Fruit fly (Drosophila melanogaster) whole organism, embryonic: ENCODE results near the gene CG5447.

Source experiments
- Ada2b ChIP-seq: fragments of 200-800 bp; sonication (Bioruptor generic); IDR thresholded peaks from 2 replicates; pipeline ENCODE4 v1.3.6; 2022; ENCODE audit warnings: missing biosample characterization, missing genetic modification characterization
- Antp ChIP-seq: fragments of 200-800 bp; sonication (Bioruptor generic); optimal IDR thresholded peaks from 3 replicates; lab custom pipeline; 2016; ENCODE audit warnings: missing biosample characterization, missing genetic modification characterization
- CG10147 ChIP-seq: fragments of 200-800 bp; sonication (Bioruptor generic); optimal IDR thresholded peaks from 2 replicates; lab custom pipeline; 2019; ENCODE audit warnings: missing biosample characterization, mild to moderate bottlenecking, missing genetic modification characterization, moderate library complexity
- CG10209 ChIP-seq: fragments of 200-800 bp; sonication (Bioruptor generic); optimal IDR thresholded peaks from 3 replicates; lab custom pipeline; 2017; ENCODE audit warnings: missing biosample characterization, mild to moderate bottlenecking, missing genetic modification characterization, missing genetic modification reagents
- CG10565 ChIP-seq: fragments of 200-800 bp; sonication (Bioruptor generic); optimal IDR thresholded peaks from 3 replicates; lab custom pipeline; 2016; ENCODE audit warnings: missing biosample characterization, mild to moderate bottlenecking, missing genetic modification characterization
- CG11695 ChIP-seq: fragments of 200-800 bp; sonication (Bioruptor generic); IDR thresholded peaks from 3 replicates; pipeline ENCODE4 v1.3.6; 2022; ENCODE audit warnings: missing biosample characterization, missing genetic modification characterization
- CG11696 ChIP-seq: fragments of 200-800 bp; sonication (Bioruptor generic); IDR thresholded peaks from 2 replicates; pipeline ENCODE4 v1.3.6; 2022; ENCODE audit warnings: missing biosample characterization, missing genetic modification characterization
- CG12236 ChIP-seq: fragments of 200-800 bp; sonication (Bioruptor generic); optimal IDR thresholded peaks from 2 replicates; lab custom pipeline; 2016; ENCODE audit warnings: missing biosample characterization, missing genetic modification characterization
- CG12299 ChIP-seq: fragments of 200-800 bp; sonication (Bioruptor generic); optimal IDR thresholded peaks from 2 replicates; lab custom pipeline; 2018; ENCODE audit warnings: missing biosample characterization, mild to moderate bottlenecking, missing genetic modification characterization
- CG12659 ChIP-seq: fragments of 200-800 bp; sonication (Bioruptor generic); optimal IDR thresholded peaks from 3 replicates; lab custom pipeline; 2017; ENCODE audit warnings: mild to moderate bottlenecking, missing biosample characterization, missing genetic modification reagents, missing genetic modification characterization
- CG13296 ChIP-seq: fragments of 200-800 bp; sonication (Bioruptor generic); optimal IDR thresholded peaks from 3 replicates; lab custom pipeline; 2018; ENCODE audit warnings: missing biosample characterization, mild to moderate bottlenecking, missing genetic modification characterization
- CG18011 ChIP-seq: fragments of 200-800 bp; sonication (Bioruptor generic); optimal IDR thresholded peaks from 2 replicates; lab custom pipeline; 2017; ENCODE audit warnings: missing biosample characterization, missing genetic modification characterization, mild to moderate bottlenecking, moderate library complexity, missing genotype
- CG18599 ChIP-seq: fragments of 200-800 bp; sonication (Bioruptor generic); optimal IDR thresholded peaks from 3 replicates; lab custom pipeline; 2017; ENCODE audit warnings: missing biosample characterization, missing genetic modification characterization, mild to moderate bottlenecking, moderate library complexity, missing genetic modification reagents
- CG2678 ChIP-seq: fragments of 200-800 bp; sonication (Bioruptor generic); optimal IDR thresholded peaks from 3 replicates; lab custom pipeline; 2019; ENCODE audit warnings: missing biosample characterization, mild to moderate bottlenecking, missing genetic modification characterization, moderate library complexity
- CG34422 ChIP-seq: fragments of 200-800 bp; sonication (Bioruptor generic); IDR thresholded peaks from 3 replicates; pipeline ENCODE4 v1.3.6; 2022; ENCODE audit warnings: missing biosample characterization, missing genetic modification characterization
- CG3995 ChIP-seq: fragments of 200-800 bp; sonication (Bioruptor generic); optimal IDR thresholded peaks from 3 replicates; lab custom pipeline; 2016; ENCODE audit warnings: missing biosample characterization, missing genetic modification characterization
- CG4328 ChIP-seq: fragments of 200-800 bp; sonication (Bioruptor generic); optimal IDR thresholded peaks from 3 replicates; lab custom pipeline; 2017; ENCODE audit warnings: missing biosample characterization, missing genetic modification reagents, missing genetic modification characterization
- CG6683 ChIP-seq: fragments of 200-800 bp; sonication (Bioruptor generic); optimal IDR thresholded peaks from 2 replicates; lab custom pipeline; 2017; ENCODE audit warnings: missing biosample characterization, mild to moderate bottlenecking, missing genetic modification characterization, missing genetic modification reagents
- CG7271 ChIP-seq: fragments of 200-800 bp; sonication (Bioruptor generic); optimal IDR thresholded peaks from 2 replicates; lab custom pipeline; 2018; ENCODE audit warnings: missing biosample characterization, mild to moderate bottlenecking, missing genetic modification characterization, moderate library complexity
- CG9817 ChIP-seq: fragments of 200-800 bp; sonication (Bioruptor generic); optimal IDR thresholded peaks from 2 replicates; lab custom pipeline; 2018; ENCODE audit warnings: missing biosample characterization, mild to moderate bottlenecking, missing genetic modification characterization, moderate library complexity
- Dad ChIP-seq: fragments of 200-800 bp; sonication (Bioruptor generic); optimal IDR thresholded peaks from 3 replicates; lab custom pipeline; 2016; ENCODE audit warnings: missing biosample characterization, missing genetic modification characterization
- HHEX ChIP-seq: fragments of 200-800 bp; sonication (Bioruptor generic); optimal IDR thresholded peaks from 3 replicates; lab custom pipeline; 2017; ENCODE audit warnings: missing biosample characterization, mild to moderate bottlenecking, missing genetic modification characterization, missing genetic modification reagents
- Hand ChIP-seq: fragments of 200-800 bp; sonication (Bioruptor generic); optimal IDR thresholded peaks from 2 replicates; lab custom pipeline; 2017; ENCODE audit warnings: mild to moderate bottlenecking, missing biosample characterization, missing genetic modification reagents, missing genetic modification characterization
- Hr51 ChIP-seq, 2 experiments: fragments of 200-800 bp; sonication (Bioruptor generic); optimal IDR thresholded peaks; 2 replicates in 1 of 2; 3 replicates in 1 of 2; lab custom pipeline; 2016 to 2018; ENCODE audit warnings: missing biosample characterization in 2 of 2, missing genetic modification characterization in 2 of 2, mild to moderate bottlenecking in 1 of 2, moderate library complexity in 1 of 2
- Jarid2 ChIP-seq: fragments of 200-800 bp; sonication (Bioruptor generic); optimal IDR thresholded peaks from 3 replicates; lab custom pipeline; 2017; ENCODE audit warnings: mild to moderate bottlenecking, missing biosample characterization, missing genetic modification reagents, missing genetic modification characterization
- NK7.1 ChIP-seq: fragments of 200-800 bp; sonication (Bioruptor generic); optimal IDR thresholded peaks from 3 replicates; lab custom pipeline; 2016; ENCODE audit warnings: missing biosample characterization, missing genetic modification characterization
- Rfx ChIP-seq: fragments of 200-800 bp; sonication (Bioruptor generic); IDR thresholded peaks from 2 replicates; pipeline ENCODE4 v1.3.6; 2022; ENCODE audit warnings: missing biosample characterization, missing genetic modification characterization
- Sox100B ChIP-seq: fragments of 200-800 bp; sonication (Bioruptor generic); optimal IDR thresholded peaks from 3 replicates; lab custom pipeline; 2018; ENCODE audit warnings: missing biosample characterization, mild to moderate bottlenecking, missing genetic modification characterization
- Trl ChIP-seq, 3 experiments: fragments of >200 bp in 2 of 3; fragments of 200-800 bp in 1 of 3; sonication (Bioruptor generic) in 1 of 3; optimal IDR thresholded peaks; 2 replicates in 1 of 3; 3 replicates in 2 of 3; lab custom pipeline; 2016 to 2017; ENCODE audit warnings: missing biosample characterization in 1 of 3, missing genetic modification characterization in 1 of 3
- bowl ChIP-seq: fragments of 200-800 bp; sonication (Bioruptor generic); IDR thresholded peaks from 2 replicates; pipeline ENCODE4 v1.3.6; 2022; ENCODE audit warnings: missing biosample characterization, missing genetic modification characterization
- chn ChIP-seq: fragments of 200-800 bp; sonication (Bioruptor generic); optimal IDR thresholded peaks from 2 replicates; lab custom pipeline; 2016; ENCODE audit warnings: missing biosample characterization, missing genetic modification characterization
- dati ChIP-seq: fragments of 200-800 bp; sonication (Bioruptor generic); IDR thresholded peaks from 2 replicates; pipeline ENCODE4 v1.3.6; 2022; ENCODE audit warnings: missing biosample characterization, missing genetic modification characterization
- eyg ChIP-seq: fragments of 200-800 bp; sonication (Bioruptor generic); optimal IDR thresholded peaks from 3 replicates; lab custom pipeline; 2016; ENCODE audit warnings: missing biosample characterization, missing genetic modification characterization
- fd64A ChIP-seq: fragments of 200-800 bp; sonication (Bioruptor generic); optimal IDR thresholded peaks from 3 replicates; lab custom pipeline; 2018; ENCODE audit warnings: missing biosample characterization, mild to moderate bottlenecking, missing genetic modification characterization
- ftz-f1 ChIP-seq: fragments of 200-800 bp; sonication (Bioruptor generic); optimal IDR thresholded peaks from 2 replicates; lab custom pipeline; 2016; ENCODE audit warnings: missing biosample characterization, missing genetic modification characterization
- jing ChIP-seq: fragments of 200-800 bp; sonication (Bioruptor generic); optimal IDR thresholded peaks from 2 replicates; lab custom pipeline; 2018; ENCODE audit warnings: missing biosample characterization, mild to moderate bottlenecking, missing genetic modification characterization
- kni ChIP-seq: fragments of 200-800 bp; sonication (Bioruptor generic); optimal IDR thresholded peaks from 3 replicates; lab custom pipeline; 2017; ENCODE audit warnings: mild to moderate bottlenecking, missing biosample characterization, missing genetic modification reagents, missing genetic modification characterization
- lab ChIP-seq: fragments of 200-800 bp; sonication (Bioruptor generic); optimal IDR thresholded peaks from 3 replicates; lab custom pipeline; 2017; ENCODE audit warnings: missing biosample characterization, missing genetic modification characterization, mild to moderate bottlenecking, moderate library complexity, missing genetic modification reagents
- mld ChIP-seq: fragments of 200-800 bp; sonication (Bioruptor generic); IDR thresholded peaks from 3 replicates; pipeline ENCODE4 v1.3.6; 2022; ENCODE audit warnings: missing biosample characterization, missing genetic modification characterization; ENCODE audit not compliant: partially characterized antibody
- nau ChIP-seq: fragments of 200-800 bp; sonication (Bioruptor generic); optimal IDR thresholded peaks from 3 replicates; lab custom pipeline; 2017; ENCODE audit warnings: missing biosample characterization, mild to moderate bottlenecking, missing genetic modification characterization, missing genetic modification reagents
- nom ChIP-seq: fragments of 200-800 bp; sonication (Bioruptor generic); optimal IDR thresholded peaks from 2 replicates; lab custom pipeline; 2017; ENCODE audit warnings: missing biosample characterization, missing genetic modification characterization, mild to moderate bottlenecking, moderate library complexity, missing genetic modification reagents
- pho ChIP-seq: fragments of 200-800 bp; sonication (Bioruptor generic); optimal IDR thresholded peaks from 2 replicates; lab custom pipeline; 2016; ENCODE audit warnings: missing biosample characterization, missing genetic modification characterization
- ro ChIP-seq: fragments of 200-800 bp; sonication (Bioruptor generic); IDR thresholded peaks from 2 replicates; pipeline ENCODE4 v1.3.6; 2022; ENCODE audit warnings: missing biosample characterization, missing genetic modification characterization
- run ChIP-seq: fragments of 200-800 bp; sonication (Bioruptor generic); optimal IDR thresholded peaks from 3 replicates; lab custom pipeline; 2018; ENCODE audit warnings: missing biosample characterization, mild to moderate bottlenecking, missing genetic modification characterization
- sd ChIP-seq: fragments of 200-800 bp; sonication (Bioruptor generic); optimal IDR thresholded peaks from 3 replicates; lab custom pipeline; 2018; ENCODE audit warnings: missing biosample characterization, mild to moderate bottlenecking, missing genetic modification characterization, moderate library complexity
- shn ChIP-seq: fragments of 200-800 bp; sonication (Bioruptor generic); optimal IDR thresholded peaks from 3 replicates; lab custom pipeline; 2016; ENCODE audit warnings: missing biosample characterization, missing genetic modification characterization
- unc-4 ChIP-seq: fragments of 200-800 bp; sonication (Bioruptor generic); IDR thresholded peaks from 2 replicates; pipeline ENCODE4 v1.3.6; 2022; ENCODE audit warnings: missing biosample characterization, missing genetic modification characterization; ENCODE audit not compliant: partially characterized antibody
- unpg ChIP-seq: fragments of 200-800 bp; sonication (Bioruptor generic); optimal IDR thresholded peaks from 3 replicates; lab custom pipeline; 2018; ENCODE audit warnings: missing biosample characterization, mild to moderate bottlenecking, missing genetic modification characterization, moderate library complexity

CG5447 gene

dm6 chr3R:26461226-26461805 lies 9.0 kb downstream of the CG5447 start, which contains the start of gene CG5455 (continued):
- TF ChIP-seq shn (GFP tag; lab: Kevin White, UChicago) (no peak), CG12236 (GFP tag; lab: Kevin White, UChicago) (no peak), jing (GFP tag; lab: Kevin White, UChicago) (no peak), Hr51 (GFP tag; optimal IDR thresholded peaks at IDR 0.05; lab: Kevin White, UChicago) (peak; percentile 6 to 41), CG3995 (GFP tag; lab: Kevin White, UChicago) (no peak), dati (GFP tag; lab: Robert Waterston, UW) (no peak), CG18011 (peak; percentile 11), CG4328 (GFP tag; lab: Kevin White, UChicago) (peak; percentile 14), CG12299 (tag; lab: Kevin White, UChicago) (peak; percentile 74), kni (GFP tag; lab: Kevin White, UChicago) (no peak), CG18599 (GFP tag; lab: Kevin White, UChicago) (peak; percentile 64), CG13296 (peak; percentile 77), CG7271 (tag; lab: Kevin White, UChicago) (no peak), Sox100B (GFP tag; lab: Kevin White, UChicago) (no peak), mld (GFP tag; lab: Robert Waterston, UW) (no peak), eyg (peak; percentile 23), unc-4 (GFP tag; lab: Robert Waterston, UW) (peak; percentile 54; the same call in 1 of the 2 replicates), Hand (peak; percentile 35), HHEX (GFP tag; lab: Kevin White, UChicago) (peak; percentile 75), CG34422 (GFP tag; lab: Robert Waterston, UW) (peak; percentile 54; the same call in 1 of the 3 replicates), CG6683 (peak; percentile 13), bowl (GFP tag; lab: Robert Waterston, UW) (peak; percentile 85; the same call in 1 of the 2 replicates), lab (GFP tag; lab: Kevin White, UChicago) (peak; percentile 87), CG10565 (GFP tag; lab: Kevin White, UChicago) (no peak), CG10209 (GFP tag; lab: Kevin White, UChicago) (peak; percentile 19), Antp (GFP tag; lab: Kevin White, UChicago) (peak; percentile 10), CG12659 (GFP tag; lab: Kevin White, UChicago) (peak; percentile 30), Ada2b (GFP tag; lab: Robert Waterston, UW) (0 out of 2 replicates have a peak, but pooled peaks have one; percentile 16), nom (GFP tag; lab: Kevin White, UChicago) (peak; percentile 72), ftz-f1 (GFP tag; lab: Kevin White, UChicago) (peak; percentile 81), CG9817 (tag; lab: Kevin White, UChicago) (no peak), NK7.1 (no peak), chn (GFP tag; lab: Kevin White, UChicago) (peak; percentile 28), Rfx (GFP tag; lab: Robert Waterston, UW) (peak; percentile 77), fd64A (GFP tag; lab: Kevin White, UChicago) (peak; percentile 48), nau (GFP tag; lab: Kevin White, UChicago) (peak; percentile 67), unpg (GFP tag; lab: Kevin White, UChicago) (peak; percentile 39), run (tag; lab: Kevin White, UChicago) (peak; percentile 9), Jarid2 (GFP tag; lab: Kevin White, UChicago) (peak; percentile 95), CG11696 (0 out of 2 replicates have a peak, but pooled peaks have one; percentile 19), Trl (optimal IDR thresholded peaks at IDR 0.05; lab: Kevin White, UChicago) (peak; percentile 76 to 90), Trl (GFP tag; optimal IDR thresholded peaks at IDR 0.05; lab: Kevin White, UChicago) (peak; percentile 17), sd (tag; lab: Kevin White, UChicago) (peak; percentile 79), Dad (GFP tag; lab: Kevin White, UChicago) (no peak), pho (GFP tag; lab: Kevin White, UChicago) (peak; percentile 65), ro (GFP tag; lab: Robert Waterston, UW) (no peak), CG2678 (tag; lab: Kevin White, UChicago) (peak; percentile 57), CG10147 (GFP tag; lab: Kevin White, UChicago) (peak; percentile 61), CG11695 (0 out of 3 replicates have a peak, but pooled peaks have one; percentile 25)
